Worm (Caenorhabditis elegans) whole organism, late embryonic: ENCODE data around the gene gck-4.

ENCODE experiments used
- C08G9.2 ChIP-seq: sonication (generic microtip); optimal IDR thresholded peaks from 2 replicates; lab custom pipeline; 2016; ENCODE audit warnings: mild to moderate bottlenecking, missing genetic modification characterization, moderate library complexity, missing compliant biosample characterization
- ceh-14 ChIP-seq: sonication (generic microtip); optimal IDR thresholded peaks from 2 replicates; lab custom pipeline; 2016; ENCODE audit warnings: missing genotype, missing genetic modification characterization, missing compliant biosample characterization
- ceh-19 ChIP-seq: fragments of 200-800 bp; sonication (Bioruptor generic); optimal IDR thresholded peaks from 2 replicates; lab custom pipeline; 2018; ENCODE audit warnings: mild to moderate bottlenecking, missing genetic modification characterization, missing compliant biosample characterization
- ceh-22 ChIP-seq: sonication (generic microtip); optimal IDR thresholded peaks from 2 replicates; lab custom pipeline; 2017; ENCODE audit warnings: missing biosample characterization, missing genetic modification characterization
- ceh-24 ChIP-seq: sonication (generic microtip); optimal IDR thresholded peaks from 2 replicates; lab custom pipeline; 2016; ENCODE audit warnings: mild to moderate bottlenecking, missing genetic modification characterization, missing compliant biosample characterization
- ceh-30 ChIP-seq: fragments of 150-350 bp; optimal IDR thresholded peaks from 2 replicates; lab custom pipeline; 2014; ENCODE audit warnings: missing biosample characterization, missing genetic modification characterization
- ceh-31 ChIP-seq: sonication (generic microtip); optimal IDR thresholded peaks from 2 replicates; lab custom pipeline; 2016; ENCODE audit warnings: missing genetic modification characterization, missing compliant biosample characterization
- ceh-48 ChIP-seq: sonication (generic microtip); optimal IDR thresholded peaks from 2 replicates; lab custom pipeline; 2016; ENCODE audit warnings: missing genetic modification characterization, inconsistent platforms, missing compliant biosample characterization
- ceh-6 ChIP-seq: fragments of 200-800 bp; sonication (Bioruptor generic); optimal IDR thresholded peaks from 2 replicates; lab custom pipeline; 2018; ENCODE audit warnings: mild to moderate bottlenecking, missing genetic modification characterization, missing compliant biosample characterization
- ceh-9 ChIP-seq: sonication (generic microtip); optimal IDR thresholded peaks from 2 replicates; lab custom pipeline; 2016; ENCODE audit warnings: mild to moderate bottlenecking, missing genetic modification characterization, inconsistent platforms, missing compliant biosample characterization
- dmd-4 ChIP-seq: sonication (generic microtip); optimal IDR thresholded peaks from 2 replicates; lab custom pipeline; 2016; ENCODE audit warnings: borderline replicate concordance, missing genetic modification characterization, missing compliant biosample characterization
- dve-1 ChIP-seq: sonication (generic microtip); optimal IDR thresholded peaks from 2 replicates; lab custom pipeline; 2017; ENCODE audit warnings: antibody characterized with exemption, mild to moderate bottlenecking, missing genetic modification characterization, missing compliant biosample characterization
- ets-4 ChIP-seq: sonication (generic microtip); optimal IDR thresholded peaks from 2 replicates; lab custom pipeline; 2016; ENCODE audit warnings: missing genetic modification characterization, missing compliant biosample characterization
- fax-1 ChIP-seq: sonication (generic microtip); optimal IDR thresholded peaks from 2 replicates; lab custom pipeline; 2016; ENCODE audit warnings: missing genotype, missing genetic modification characterization, missing compliant biosample characterization
- fkh-6 ChIP-seq: sonication (generic microtip); optimal IDR thresholded peaks from 2 replicates; lab custom pipeline; 2016; ENCODE audit warnings: missing genetic modification characterization, missing compliant biosample characterization
- hlh-13 ChIP-seq: fragments of 200-800 bp; sonication (Bioruptor generic); optimal IDR thresholded peaks from 2 replicates; lab custom pipeline; 2018; ENCODE audit warnings: mild to moderate bottlenecking, missing genetic modification characterization, missing compliant biosample characterization
- hlh-30 ChIP-seq: sonication (generic microtip); optimal IDR thresholded peaks from 2 replicates; lab custom pipeline; 2017; ENCODE audit warnings: antibody characterized with exemption, missing genetic modification characterization, missing compliant biosample characterization; ENCODE audit not compliant: insufficient read depth
- hlh-6 ChIP-seq: sonication (generic microtip); optimal IDR thresholded peaks from 2 replicates; lab custom pipeline; 2016; ENCODE audit warnings: missing genotype, missing genetic modification characterization, missing compliant biosample characterization
- hlh-8 ChIP-seq: sonication (generic microtip); optimal IDR thresholded peaks from 2 replicates; lab custom pipeline; 2016; ENCODE audit warnings: missing genotype, missing genetic modification characterization, missing compliant biosample characterization
- madf-2 ChIP-seq: sonication (generic microtip); optimal IDR thresholded peaks from 2 replicates; lab custom pipeline; 2017; ENCODE audit warnings: missing genetic modification characterization, missing compliant biosample characterization
- nfya-1 ChIP-seq: sonication (generic microtip); optimal IDR thresholded peaks from 2 replicates; lab custom pipeline; 2017; ENCODE audit warnings: missing genetic modification characterization, mild to moderate bottlenecking, missing compliant biosample characterization, antibody characterized with exemption, moderate library complexity
- nhr-232 ChIP-seq: sonication (generic microtip); optimal IDR thresholded peaks from 2 replicates; lab custom pipeline; 2016; ENCODE audit warnings: missing genetic modification characterization, missing compliant biosample characterization
- odd-2 ChIP-seq: sonication (generic microtip); optimal IDR thresholded peaks from 2 replicates; lab custom pipeline; 2017; ENCODE audit warnings: antibody characterized with exemption, mild to moderate bottlenecking, missing genetic modification characterization, missing compliant biosample characterization
- pax-1 ChIP-seq: fragments of 150-350 bp; optimal IDR thresholded peaks from 2 replicates; lab custom pipeline; 2014; ENCODE audit warnings: missing biosample characterization, missing genetic modification characterization
- pha-2 ChIP-seq: sonication (generic microtip); optimal IDR thresholded peaks from 2 replicates; lab custom pipeline; 2017; ENCODE audit warnings: mild to moderate bottlenecking, missing genetic modification characterization, missing compliant biosample characterization
- pqm-1 ChIP-seq: sonication (generic microtip); optimal IDR thresholded peaks from 2 replicates; lab custom pipeline; 2016; ENCODE audit warnings: missing genetic modification characterization, missing compliant biosample characterization
- pros-1 ChIP-seq: fragments of 150-350 bp; optimal IDR thresholded peaks from 2 replicates; lab custom pipeline; 2014; ENCODE audit warnings: missing biosample characterization, missing genetic modification reagents, missing genetic modification characterization
- rnt-1 ChIP-seq: sonication (generic microtip); optimal IDR thresholded peaks from 2 replicates; lab custom pipeline; 2016; ENCODE audit warnings: missing genetic modification characterization, missing compliant biosample characterization
- sox-2 ChIP-seq: fragments of 200-800 bp; sonication (Bioruptor generic); IDR thresholded peaks from 2 replicates; pipeline ENCODE4 v1.3.6; 2022; ENCODE audit warnings: missing genetic modification reagents, missing genetic modification characterization, missing compliant biosample characterization
- syd-9 ChIP-seq: sonication (generic microtip); optimal IDR thresholded peaks from 2 replicates; lab custom pipeline; 2016; ENCODE audit warnings: mild to moderate bottlenecking, missing genetic modification characterization, moderate library complexity, missing compliant biosample characterization
- tbx-2 ChIP-seq: sonication (generic microtip); optimal IDR thresholded peaks from 2 replicates; lab custom pipeline; 2016; ENCODE audit warnings: missing genetic modification characterization, missing compliant biosample characterization
- tbx-7 ChIP-seq: sonication (generic microtip); optimal IDR thresholded peaks from 2 replicates; lab custom pipeline; 2016; ENCODE audit warnings: missing genotype, missing genetic modification characterization, missing compliant biosample characterization
- unc-3 ChIP-seq, 2 experiments: fragments of 200-800 bp in 1 of 2; sonication (Bioruptor generic) in 1 of 2; sonication (generic microtip) in 1 of 2; conservative IDR thresholded peaks in 1 of 2; optimal IDR thresholded peaks in 1 of 2; 2 replicates each; pipeline versions ENCODE4 v1.3.6 to Lab custom; 2016 to 2022; ENCODE audit warnings: missing compliant biosample characterization in 2 of 2, missing genetic modification characterization in 2 of 2, missing genetic modification reagents in 1 of 2
- unc-42 ChIP-seq: sonication (generic microtip); optimal IDR thresholded peaks from 2 replicates; lab custom pipeline; 2016; ENCODE audit warnings: missing genotype, missing genetic modification characterization, missing compliant biosample characterization
- unc-86 ChIP-seq: sonication (generic microtip); optimal IDR thresholded peaks from 2 replicates; lab custom pipeline; 2016; ENCODE audit warnings: missing genetic modification characterization, missing compliant biosample characterization
- zip-5 ChIP-seq: sonication (generic microtip); optimal IDR thresholded peaks from 2 replicates; lab custom pipeline; 2016; ENCODE audit warnings: missing genetic modification characterization, missing compliant biosample characterization

Gene gck-4

DNA sequence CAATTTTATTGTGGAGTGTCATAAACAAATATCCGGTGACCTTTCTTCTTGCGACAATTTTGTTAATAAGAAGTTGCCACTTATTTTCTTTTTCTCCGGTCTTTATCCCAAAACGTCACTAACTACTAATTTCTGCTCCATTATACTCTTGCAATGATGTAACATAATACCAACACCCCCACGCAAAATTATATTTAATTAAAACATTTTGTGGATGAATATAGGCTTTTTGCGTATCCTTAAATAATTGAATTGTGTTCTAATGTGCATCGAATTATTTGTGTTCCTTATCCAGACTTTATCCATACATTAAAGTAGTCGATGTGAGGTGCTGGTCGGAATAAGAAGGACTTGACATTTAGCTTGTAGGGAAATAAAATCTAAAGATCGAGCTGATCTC lies 25.9 kb downstream of the gck-4 start:
- no peak for TF ChIP-seq hlh-13
- TF ChIP-seq unc-42 (tag; lab: Kevin White, UChicago), result peak; percentile 50
- no peak for TF ChIP-seq unc-86
- TF ChIP-seq pros-1, result no peak
- TF ChIP-seq pax-1 (tag; lab: Kevin White, UChicago), result no peak
- TF ChIP-seq, all 69 proteins: peak for 1

ce11 chrX:13706607-13707006 lies 29.6 kb downstream of the gck-4 start, which contains the start of gene K02D3.1:
Gene K02D3.1 (plus strand): TSS chrX:13706907.
- no peak for TF ChIP-seq ceh-19 (GFP tag; lab: Kevin White, UChicago)

DNA sequence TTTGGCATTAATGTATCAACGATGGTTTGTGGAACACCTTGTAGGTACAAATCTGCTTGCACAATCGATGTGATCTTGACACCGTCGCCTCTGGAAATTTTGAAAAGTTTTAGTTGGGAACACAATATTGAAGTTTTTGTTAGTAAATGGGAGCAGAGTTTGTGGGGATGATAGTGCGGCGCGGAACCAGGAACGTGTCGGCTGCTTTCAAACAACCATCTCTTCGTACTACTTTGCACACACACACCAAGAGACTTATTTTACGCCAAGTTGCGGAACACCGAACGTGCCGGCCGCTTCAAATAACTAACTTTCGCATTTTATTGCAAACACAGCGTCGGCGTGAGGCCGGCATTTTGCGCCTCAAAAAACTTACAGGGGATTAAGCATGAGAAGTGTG lies 32.1 kb downstream of the gck-4 start:
- no peak for TF ChIP-seq rnt-1 (tag; lab: Kevin White, UChicago)
- no peak for TF ChIP-seq dve-1
- TF ChIP-seq ceh-30 (tag; lab: Kevin White, UChicago), result no peak
- no peak for TF ChIP-seq tbx-7 (tag; lab: Kevin White, UChicago)
- no peak for TF ChIP-seq C08G9.2 (tag; lab: Kevin White, UChicago)
- no peak for TF ChIP-seq hlh-6 (tag; lab: Kevin White, UChicago)
- no peak for TF ChIP-seq syd-9 (tag; lab: Kevin White, UChicago)

- TF ChIP-seq pha-2 (no peak), hlh-6 (tag; lab: Kevin White, UChicago) (no peak), fkh-6 (tag; lab: Kevin White, UChicago) (no peak), nhr-232 (tag; lab: Kevin White, UChicago) (no peak), ceh-48 (tag; lab: Kevin White, UChicago) (no peak), nfya-1 (tag; lab: Kevin White, UChicago) (no peak)
These were observed 34.9 kb downstream of the gck-4 start, which contains the start of gene K02D3.2 for ce11 chrX:13711909-13712308. Gene K02D3.2 (minus strand): TSS chrX:13712009.

- TF ChIP-seq unc-42 (tag; lab: Kevin White, UChicago), result no peak
- no peak for TF ChIP-seq ceh-22 (tag; lab: Kevin White, UChicago)
These were observed 36.0 kb downstream of the gck-4 start for ce11 chrX:13712992-13713391.

DNA sequence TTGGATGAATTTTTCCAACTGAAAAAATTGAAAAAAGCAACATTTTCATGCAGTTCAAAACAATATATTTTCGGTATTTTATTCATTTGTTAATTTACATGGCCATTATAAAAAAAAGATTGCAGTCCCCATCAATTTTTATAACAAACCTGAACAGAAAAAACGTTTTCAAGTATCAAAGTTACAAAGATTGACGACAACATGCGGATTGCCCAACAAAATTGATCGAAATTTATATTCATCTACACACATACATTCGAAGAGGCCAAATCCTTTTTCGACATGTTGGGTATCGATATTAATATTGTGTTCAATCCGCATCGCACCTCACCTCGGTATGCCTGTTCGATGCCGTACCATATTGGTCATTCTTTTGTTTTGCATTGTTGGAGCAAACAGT lies 36.9 kb downstream of the gck-4 start, which contains the start of gene K11E4.1:
Gene K11E4.1, plus strand, starts transcription at position 301 of the 400 bp plus-strand sequence.
- TF ChIP-seq ceh-22 (tag; lab: Kevin White, UChicago) (no peak), hlh-30 (no peak), ceh-19 (GFP tag; lab: Kevin White, UChicago) (no peak), zip-5 (tag; lab: Kevin White, UChicago) (no peak), sox-2 (GFP tag; lab: Robert Waterston, UW) (no peak), pha-2 (no peak), pqm-1 (tag; lab: Kevin White, UChicago) (no peak)

DNA sequence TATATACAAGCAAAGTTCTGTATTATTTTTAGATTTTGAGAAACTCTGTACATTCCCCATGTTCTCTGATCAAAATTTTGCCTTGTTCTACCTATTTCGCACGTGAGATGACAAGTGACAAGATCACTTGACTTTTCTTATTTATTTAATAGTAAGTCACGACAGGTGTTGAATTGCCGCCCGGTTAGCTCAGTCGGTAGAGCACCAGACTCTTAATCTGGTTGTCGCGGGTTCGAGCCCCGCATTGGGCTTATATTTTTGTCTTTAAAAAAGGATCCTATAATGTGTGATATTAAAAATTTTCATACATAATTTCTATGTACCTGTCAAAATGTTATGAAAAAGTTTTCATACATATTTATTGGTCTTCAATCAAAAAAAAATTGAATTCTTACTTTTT lies 37.7 kb downstream of the gck-4 start:
- no peak for TF ChIP-seq ceh-31
- no peak for TF ChIP-seq hlh-6 (tag; lab: Kevin White, UChicago)
- no peak for TF ChIP-seq sox-2 (GFP tag; lab: Robert Waterston, UW)
- TF ChIP-seq odd-2 (tag; lab: Kevin White, UChicago), result no peak
- TF ChIP-seq ceh-9 (tag; lab: Kevin White, UChicago), result no peak
- TF ChIP-seq unc-3 (GFP tag; conservative IDR thresholded peaks at IDR 0.05; lab: Robert Waterston, UW), result no peak
- no peak for TF ChIP-seq unc-3 (tag; optimal IDR thresholded peaks at IDR 0.05; lab: Kevin White, UChicago)
- no peak for TF ChIP-seq ceh-14 (tag; lab: Kevin White, UChicago)
- TF ChIP-seq ceh-6 (GFP tag; lab: Kevin White, UChicago), result no peak
- TF ChIP-seq madf-2 (tag; lab: Kevin White, UChicago), result no peak
- no peak for TF ChIP-seq dve-1
- no peak for TF ChIP-seq tbx-2 (tag; lab: Kevin White, UChicago)
- TF ChIP-seq fax-1 (tag; lab: Kevin White, UChicago), result no peak
- TF ChIP-seq syd-9 (tag; lab: Kevin White, UChicago), result no peak
- no peak for TF ChIP-seq dmd-4
- no peak for TF ChIP-seq hlh-8 (tag; lab: Kevin White, UChicago)
- TF ChIP-seq ceh-24 (tag; lab: Kevin White, UChicago), result no peak
- TF ChIP-seq hlh-30, result no peak
- TF ChIP-seq ets-4 (tag; lab: Kevin White, UChicago), result no peak
- no peak for TF ChIP-seq ceh-30 (tag; lab: Kevin White, UChicago)
- TF ChIP-seq, all 69 proteins: peak for 0
